Worm (Caenorhabditis elegans) whole organism, L3 larva: ENCODE data around the gene cap-1.
A peak's percentile ranks its signal among the peaks of the same experiment; 100 is the strongest.

ENCODE experiments used
- R02D3.7 ChIP-seq: fragments of 150-350 bp; optimal IDR thresholded peaks from 2 replicates; lab custom pipeline; 2014; ENCODE audit warnings: missing biosample characterization, missing genetic modification characterization
- aly-2 ChIP-seq: fragments of 150-350 bp; optimal IDR thresholded peaks from 2 replicates; lab custom pipeline; 2014; ENCODE audit warnings: missing biosample characterization, missing genetic modification characterization
- ama-1 ChIP-seq: fragments of 150-350 bp; optimal IDR thresholded peaks from 2 replicates; lab custom pipeline; 2018
- ceh-16 ChIP-seq: sonication (generic microtip); optimal IDR thresholded peaks from 2 replicates; lab custom pipeline; 2017; ENCODE audit warnings: missing biosample characterization, missing genetic modification characterization
- ceh-28 ChIP-seq: fragments of 150-350 bp; optimal IDR thresholded peaks from 2 replicates; lab custom pipeline; 2014; ENCODE audit warnings: missing biosample characterization, missing genetic modification reagents, missing genetic modification characterization
- ceh-82 ChIP-seq: fragments of 150-350 bp; optimal IDR thresholded peaks from 2 replicates; lab custom pipeline; 2014; ENCODE audit warnings: missing biosample characterization, missing genetic modification characterization
- ceh-9 ChIP-seq: sonication (generic microtip); optimal IDR thresholded peaks from 2 replicates; lab custom pipeline; 2018; ENCODE audit warnings: missing biosample characterization, missing genetic modification characterization
- daf-12 ChIP-seq: fragments of 150-350 bp; optimal IDR thresholded peaks from 2 replicates; lab custom pipeline; 2014; ENCODE audit warnings: missing biosample characterization, missing genetic modification reagents, missing genetic modification characterization
- egl-27 ChIP-seq: sonication (generic microtip); optimal IDR thresholded peaks from 4 replicates; lab custom pipeline; 2017; ENCODE audit warnings: missing biosample characterization, missing genetic modification reagents, missing genetic modification characterization
- egl-5 ChIP-seq: fragments of 150-350 bp; optimal IDR thresholded peaks from 2 replicates; lab custom pipeline; 2017; ENCODE audit warnings: missing biosample characterization, missing genetic modification reagents, missing genetic modification characterization, inconsistent platforms
- elt-1 ChIP-seq: fragments of 150-350 bp; optimal IDR thresholded peaks from 2 replicates; lab custom pipeline; 2014; ENCODE audit warnings: missing biosample characterization, missing genetic modification characterization
- elt-2 ChIP-seq: sonication (generic microtip); optimal IDR thresholded peaks from 2 replicates; lab custom pipeline; 2016; ENCODE audit warnings: missing genetic modification reagents, mild to moderate bottlenecking, missing genetic modification characterization, missing compliant biosample characterization
- elt-3 ChIP-seq, 3 experiments: fragments of 150-350 bp in 1 of 3; sonication (generic microtip) in 2 of 3; optimal IDR thresholded peaks; 2 replicates in 2 of 3; 4 replicates in 1 of 3; lab custom pipeline; 2014 to 2017; ENCODE audit warnings: missing biosample characterization in 3 of 3, missing genetic modification characterization in 3 of 3
- fkh-10 ChIP-seq: sonication (generic microtip); optimal IDR thresholded peaks from 2 replicates; lab custom pipeline; 2017; ENCODE audit warnings: missing biosample characterization, missing genetic modification reagents, missing genetic modification characterization
- fkh-2 ChIP-seq: fragments of 150-350 bp; optimal IDR thresholded peaks from 2 replicates; lab custom pipeline; 2014; ENCODE audit warnings: missing biosample characterization, missing genetic modification reagents, missing genetic modification characterization
- hmg-11 ChIP-seq: sonication (generic microtip); optimal IDR thresholded peaks from 2 replicates; lab custom pipeline; 2016; ENCODE audit warnings: missing genetic modification characterization, missing compliant biosample characterization
- jun-1 ChIP-seq: fragments of 150-350 bp; optimal IDR thresholded peaks from 2 replicates; lab custom pipeline; 2014; ENCODE audit warnings: missing biosample characterization, missing genetic modification reagents, missing genetic modification characterization
- lin-15B ChIP-seq: fragments of 150-350 bp; optimal IDR thresholded peaks from 2 replicates; lab custom pipeline; 2014; ENCODE audit warnings: missing biosample characterization, missing genetic modification characterization
- lin-39 ChIP-seq: fragments of 150-350 bp; optimal IDR thresholded peaks from 2 replicates; lab custom pipeline; 2018; ENCODE audit warnings: missing biosample characterization, missing genetic modification reagents, missing genetic modification characterization
- mdl-1 ChIP-seq: fragments of 150-350 bp; optimal IDR thresholded peaks from 2 replicates; lab custom pipeline; 2014; ENCODE audit warnings: missing biosample characterization, missing genetic modification characterization
- nhr-11 ChIP-seq: fragments of 150-350 bp; optimal IDR thresholded peaks from 2 replicates; lab custom pipeline; 2014; ENCODE audit warnings: missing biosample characterization, missing genetic modification characterization
- nhr-12 ChIP-seq: fragments of 150-350 bp; optimal IDR thresholded peaks from 2 replicates; lab custom pipeline; 2014; ENCODE audit warnings: missing biosample characterization, missing genetic modification characterization
- nhr-23 ChIP-seq: fragments of 150-350 bp; optimal IDR thresholded peaks from 2 replicates; lab custom pipeline; 2014; ENCODE audit warnings: missing biosample characterization, missing genetic modification reagents, missing genetic modification characterization
- nhr-237 ChIP-seq: fragments of 150-350 bp; optimal IDR thresholded peaks from 2 replicates; lab custom pipeline; 2014; ENCODE audit warnings: missing biosample characterization, missing genetic modification characterization
- nhr-25 ChIP-seq: sonication (generic microtip); optimal IDR thresholded peaks from 2 replicates; lab custom pipeline; 2017; ENCODE audit warnings: missing biosample characterization, missing genetic modification characterization
- nhr-43 ChIP-seq: sonication (generic microtip); optimal IDR thresholded peaks from 2 replicates; lab custom pipeline; 2016; ENCODE audit warnings: mild to moderate bottlenecking, missing genetic modification characterization, missing compliant biosample characterization; ENCODE audit not compliant: poor library complexity, severe bottlenecking
- nhr-67 ChIP-seq: fragments of 150-350 bp; optimal IDR thresholded peaks from 2 replicates; lab custom pipeline; 2014; ENCODE audit warnings: missing biosample characterization, missing genetic modification characterization
- nhr-76 ChIP-seq: fragments of 150-350 bp; sonication (generic microtip); optimal IDR thresholded peaks from 5 replicates; lab custom pipeline; 2014; ENCODE audit warnings: missing biosample characterization, missing genetic modification characterization
- pqm-1 ChIP-seq: fragments of 150-350 bp; optimal IDR thresholded peaks from 2 replicates; lab custom pipeline; 2017; ENCODE audit warnings: missing biosample characterization, missing genetic modification characterization, inconsistent platforms
- sea-2 ChIP-seq: fragments of 150-350 bp; sonication (generic microtip); optimal IDR thresholded peaks from 4 replicates; lab custom pipeline; 2014; ENCODE audit warnings: missing biosample characterization, missing genetic modification reagents, missing genetic modification characterization
- skn-1 ChIP-seq: fragments of 150-350 bp; optimal IDR thresholded peaks from 2 replicates; lab custom pipeline; 2014; ENCODE audit warnings: missing biosample characterization, missing genetic modification characterization
- snpc-4 ChIP-seq: fragments of 150-350 bp; optimal IDR thresholded peaks from 2 replicates; lab custom pipeline; 2014; ENCODE audit warnings: missing biosample characterization, missing genetic modification characterization
- tbx-2 ChIP-seq: sonication (generic microtip); optimal IDR thresholded peaks from 2 replicates; lab custom pipeline; 2016; ENCODE audit warnings: mild to moderate bottlenecking, missing genetic modification characterization, missing compliant biosample characterization
- unc-62 ChIP-seq: fragments of 150-350 bp; sonication (generic microtip); optimal IDR thresholded peaks from 4 replicates; lab custom pipeline; 2014; ENCODE audit warnings: missing biosample characterization, missing genetic modification reagents, missing genetic modification characterization

The cap-1 gene

DNA sequence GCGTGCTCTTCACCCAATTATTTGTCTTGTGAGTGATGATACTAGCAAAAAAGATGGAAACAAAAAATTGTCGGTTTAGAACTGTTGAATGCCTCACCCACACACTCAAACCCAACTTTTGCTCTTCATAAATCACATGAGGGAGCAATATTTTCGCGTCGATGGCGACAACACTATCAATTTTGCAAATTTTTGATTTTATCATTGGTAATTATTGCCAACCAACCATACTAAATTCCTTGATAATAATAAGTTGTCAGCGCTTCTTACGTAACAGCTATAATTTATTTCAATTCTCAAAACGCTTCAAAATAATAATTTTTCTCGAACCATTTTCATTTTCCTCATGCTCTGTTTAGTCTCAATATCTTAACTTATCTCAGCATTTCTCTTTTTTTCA lies 17.3 kb downstream of the cap-1 start:
- TF ChIP-seq pqm-1 (tag; lab: Kevin White, UChicago): peak; percentile 27
- peak; percentile 62 for TF ChIP-seq elt-2 (tag; lab: Kevin White, UChicago)
- TF ChIP-seq ceh-82 (tag; lab: Kevin White, UChicago): no peak
- TF ChIP-seq, all 47 proteins: peak for 2

DNA sequence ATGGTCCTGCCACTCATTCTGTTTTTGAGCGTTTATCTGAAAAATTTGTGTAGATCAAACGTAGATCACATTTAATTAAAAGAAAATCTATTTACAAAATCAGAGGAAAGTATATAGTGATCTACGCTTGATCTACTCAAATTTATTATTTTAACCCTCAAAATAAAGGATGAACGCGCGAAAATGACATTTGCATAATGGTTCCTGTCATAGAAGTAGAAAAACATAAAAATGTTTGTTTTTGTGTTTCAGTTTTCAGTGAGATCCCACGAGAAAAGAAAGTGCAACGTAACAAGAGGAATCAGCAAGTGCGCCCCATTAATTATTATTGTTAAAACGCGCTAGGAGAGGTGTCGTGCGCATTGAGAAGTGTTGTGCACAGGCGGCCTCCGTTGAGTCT lies 18.7 kb downstream of the cap-1 start:
- no peak for TF ChIP-seq elt-2 (tag; lab: Kevin White, UChicago)
- no peak for TF ChIP-seq nhr-25
- no peak for TF ChIP-seq egl-27 (tag; lab: Kevin White, UChicago)
- TF ChIP-seq fkh-10 (GFP tag; lab: Kevin White, UChicago): no peak
- TF ChIP-seq nhr-237: no peak
- TF ChIP-seq mdl-1 (tag; lab: Kevin White, UChicago): no peak
- no peak for TF ChIP-seq lin-39 (tag; lab: Kevin White, UChicago)
- no peak for TF ChIP-seq nhr-23 (tag; lab: Kevin White, UChicago)
- TF ChIP-seq egl-5 (tag; lab: Kevin White, UChicago): no peak
- no peak for TF ChIP-seq ama-1 (lab: Kevin White, UChicago)
- no peak for TF ChIP-seq nhr-43
- no peak for TF ChIP-seq tbx-2
- no peak for TF ChIP-seq R02D3.7 (tag; lab: Kevin White, UChicago)
- no peak for TF ChIP-seq nhr-76 (tag; lab: Kevin White, UChicago)
- TF ChIP-seq sea-2 (GFP tag; lab: Kevin White, UChicago): no peak

DNA sequence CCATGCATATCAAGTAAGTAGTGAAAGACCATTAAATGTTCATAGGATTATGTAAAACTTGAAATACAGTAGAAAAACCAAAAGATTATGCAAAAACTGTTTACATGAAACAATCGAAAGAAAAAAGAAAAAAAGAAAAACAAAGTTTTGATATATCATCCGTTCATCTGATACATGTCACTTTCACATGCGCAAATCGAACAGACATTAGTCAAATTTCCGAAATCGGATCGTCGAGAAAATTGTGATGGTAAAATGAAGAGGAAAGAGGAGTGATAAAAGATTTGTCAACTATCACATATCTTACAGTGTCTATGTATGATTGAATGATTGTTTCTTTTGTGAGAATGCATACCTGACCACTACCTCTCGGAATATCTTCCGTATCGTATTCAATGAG lies 21.1 kb downstream of the cap-1 start:
- TF ChIP-seq lin-39 (tag; lab: Kevin White, UChicago): no peak
- TF ChIP-seq, all 47 proteins: peak for 0

- TF ChIP-seq nhr-11 (tag; lab: Kevin White, UChicago) (no peak), ceh-9 (tag; lab: Kevin White, UChicago) (no peak), nhr-43 (no peak), unc-62 (GFP tag; lab: Kevin White, UChicago) (no peak)
- TF ChIP-seq, all 47 proteins: peak for 0
Measured at ce11 chrIV:7205969-7206368, 24.1 kb downstream of the cap-1 start, which contains the start of gene kcc-1. TSS of gene kcc-1 (plus strand) at chrIV:7206269.

DNA sequence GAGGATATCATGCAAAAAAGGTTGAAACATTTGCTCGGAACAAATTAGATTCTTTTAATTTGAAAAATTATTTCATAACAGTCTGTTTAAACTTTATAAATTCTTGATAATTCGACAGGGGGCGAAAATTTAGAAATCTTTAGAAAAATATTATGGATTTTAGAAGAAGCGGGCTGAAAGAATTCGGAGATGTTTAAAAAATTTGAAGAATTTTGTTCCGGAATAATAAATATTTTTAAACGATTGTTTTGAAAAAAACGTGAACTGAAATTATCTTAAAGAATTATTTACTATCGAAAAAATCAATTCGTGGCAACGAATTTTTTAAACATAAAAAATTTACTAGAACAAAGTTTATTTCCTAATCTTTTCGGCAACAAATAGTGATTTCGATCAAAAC lies 26.3 kb downstream of the cap-1 start, which contains the start of gene R13A1.3:
TSS of gene R13A1.3 (plus strand) at position 301 of the 400 bp plus-strand sequence.
- TF ChIP-seq ama-1 (lab: Kevin White, UChicago): no peak
- no peak for TF ChIP-seq elt-3 (tag; optimal IDR thresholded peaks at IDR 0.05; lab: Kevin White, UChicago)
- TF ChIP-seq daf-12: no peak
- no peak for TF ChIP-seq lin-39 (tag; lab: Kevin White, UChicago)
- no peak for TF ChIP-seq jun-1
- no peak for TF ChIP-seq nhr-12 (tag; lab: Kevin White, UChicago)
- TF ChIP-seq aly-2 (tag; lab: Kevin White, UChicago): no peak
- TF ChIP-seq, all 47 proteins: peak for 0

- no peak for TF ChIP-seq nhr-67
- no peak for TF ChIP-seq fkh-2
- TF ChIP-seq snpc-4 (tag; lab: Kevin White, UChicago): no peak
- TF ChIP-seq lin-39 (tag; lab: Kevin White, UChicago): no peak
- TF ChIP-seq jun-1: no peak
- TF ChIP-seq R02D3.7 (tag; lab: Kevin White, UChicago): no peak
- TF ChIP-seq tbx-2: no peak
- no peak for TF ChIP-seq ceh-28 (tag; lab: Kevin White, UChicago)
- no peak for TF ChIP-seq elt-3 (tag; optimal IDR thresholded peaks at IDR 0.05; lab: Kevin White, UChicago)
- TF ChIP-seq nhr-76 (tag; lab: Kevin White, UChicago): no peak
- no peak for TF ChIP-seq skn-1 (tag; lab: Kevin White, UChicago)
- TF ChIP-seq ceh-16 (tag; lab: Kevin White, UChicago): no peak
- TF ChIP-seq elt-1 (tag; lab: Kevin White, UChicago): no peak
- no peak for TF ChIP-seq lin-15B (tag; lab: Kevin White, UChicago)
- TF ChIP-seq elt-2 (tag; lab: Kevin White, UChicago): no peak
- no peak for TF ChIP-seq hmg-11 (tag; lab: Kevin White, UChicago)
Measured at ce11 chrIV:7196853-7197252, 33.2 kb downstream of the cap-1 start, which contains the start of gene unc-8. TSS of gene unc-8 (plus strand) at chrIV:7197153.
